Worm (Caenorhabditis elegans) whole organism, L2 larva: ENCODE results near the gene F40G12.4.

ENCODE experiments used
- F13H6.1 ChIP-seq: sonication (generic microtip); optimal IDR thresholded peaks from 2 replicates; lab custom pipeline; 2016; ENCODE audit warnings: missing genetic modification characterization, missing compliant biosample characterization
- Y55F3AM.14 ChIP-seq: fragments of 200-800 bp; sonication (Bioruptor generic); optimal IDR thresholded peaks from 2 replicates; lab custom pipeline; 2018; ENCODE audit warnings: mild to moderate bottlenecking, missing genetic modification characterization, missing compliant biosample characterization
- ZK546.5 ChIP-seq: sonication (generic microtip); optimal IDR thresholded peaks from 2 replicates; lab custom pipeline; 2017; ENCODE audit warnings: missing biosample characterization, missing genetic modification characterization
- ceh-16 ChIP-seq: fragments of 150-350 bp; optimal IDR thresholded peaks from 2 replicates; lab custom pipeline; 2014; ENCODE audit warnings: missing biosample characterization, missing genetic modification characterization
- ceh-82 ChIP-seq: fragments of 150-350 bp; optimal IDR thresholded peaks from 2 replicates; lab custom pipeline; 2014; ENCODE audit warnings: missing biosample characterization, missing genetic modification characterization
- crh-2 ChIP-seq: sonication (generic microtip); optimal IDR thresholded peaks from 2 replicates; lab custom pipeline; 2017; ENCODE audit warnings: missing biosample characterization, missing genetic modification characterization
- dmd-4 ChIP-seq: sonication (generic microtip); optimal IDR thresholded peaks from 2 replicates; lab custom pipeline; 2017; ENCODE audit warnings: missing biosample characterization, missing genetic modification characterization
- egl-27 ChIP-seq: sonication (generic microtip); optimal IDR thresholded peaks from 3 replicates; lab custom pipeline; 2017; ENCODE audit warnings: missing biosample characterization, missing genetic modification reagents, missing genetic modification characterization
- elt-3 ChIP-seq: sonication (generic microtip); optimal IDR thresholded peaks from 2 replicates; lab custom pipeline; 2017; ENCODE audit warnings: missing biosample characterization, missing genetic modification characterization
- fos-1 ChIP-seq: fragments of 150-350 bp; optimal IDR thresholded peaks from 2 replicates; lab custom pipeline; 2014; ENCODE audit warnings: missing biosample characterization, missing genetic modification characterization
- lin-11 ChIP-seq: fragments of 150-350 bp; sonication (generic microtip); optimal IDR thresholded peaks from 2 replicates; lab custom pipeline; 2014; ENCODE audit warnings: missing biosample characterization, missing genetic modification characterization, inconsistent platforms, mixed read lengths
- lin-39 ChIP-seq: fragments of 150-350 bp; optimal IDR thresholded peaks from 2 replicates; lab custom pipeline; 2014; ENCODE audit warnings: missing biosample characterization, missing genetic modification reagents, missing genetic modification characterization
- mab-5 ChIP-seq: fragments of 150-350 bp; optimal IDR thresholded peaks from 2 replicates; lab custom pipeline; 2014; ENCODE audit warnings: missing biosample characterization, missing genetic modification characterization
- mdl-1 ChIP-seq, 2 experiments: fragments of 150-350 bp in 1 of 2; sonication (generic microtip) in 1 of 2; optimal IDR thresholded peaks; 2 replicates each; lab custom pipeline; 2017; ENCODE audit warnings: missing biosample characterization in 2 of 2, missing genetic modification characterization in 2 of 2
- nhr-10 ChIP-seq: sonication (generic microtip); optimal IDR thresholded peaks from 2 replicates; lab custom pipeline; 2017; ENCODE audit warnings: missing biosample characterization, missing genetic modification characterization
- nhr-11 ChIP-seq: fragments of 150-350 bp; optimal IDR thresholded peaks from 2 replicates; lab custom pipeline; 2014; ENCODE audit warnings: missing biosample characterization, missing genetic modification characterization
- nhr-12 ChIP-seq: fragments of 150-350 bp; optimal IDR thresholded peaks from 2 replicates; lab custom pipeline; 2014; ENCODE audit warnings: missing biosample characterization, missing genetic modification characterization
- nhr-129 ChIP-seq: fragments of 150-350 bp; optimal IDR thresholded peaks from 2 replicates; lab custom pipeline; 2014; ENCODE audit warnings: missing biosample characterization, missing genetic modification characterization
- nhr-21 ChIP-seq: fragments of 150-350 bp; optimal IDR thresholded peaks from 2 replicates; lab custom pipeline; 2014; ENCODE audit warnings: missing biosample characterization, missing genetic modification characterization
- nhr-23 ChIP-seq: fragments of 150-350 bp; optimal IDR thresholded peaks from 2 replicates; lab custom pipeline; 2014; ENCODE audit warnings: missing biosample characterization, missing genetic modification reagents, missing genetic modification characterization
- nhr-237 ChIP-seq: fragments of 150-350 bp; optimal IDR thresholded peaks from 2 replicates; lab custom pipeline; 2014; ENCODE audit warnings: missing biosample characterization, missing genetic modification characterization
- nhr-25 ChIP-seq: fragments of 150-350 bp; sonication (generic microtip); optimal IDR thresholded peaks from 3 replicates; lab custom pipeline; 2014; ENCODE audit warnings: missing biosample characterization, missing genetic modification characterization
- nhr-6 ChIP-seq: fragments of 150-350 bp; optimal IDR thresholded peaks from 2 replicates; lab custom pipeline; 2014; ENCODE audit warnings: missing biosample characterization, missing genetic modification characterization
- peb-1 ChIP-seq: fragments of 150-350 bp; optimal IDR thresholded peaks from 2 replicates; lab custom pipeline; 2014; ENCODE audit warnings: missing biosample characterization, missing genetic modification characterization
- sma-3 ChIP-seq: sonication (generic microtip); optimal IDR thresholded peaks from 2 replicates; lab custom pipeline; 2016; ENCODE audit warnings: missing genetic modification reagents, missing genetic modification characterization, missing compliant biosample characterization
- sma-9 ChIP-seq, 2 experiments: fragments of 150-350 bp in 1 of 2; sonication (generic microtip) in 1 of 2; optimal IDR thresholded peaks; 2 replicates each; lab custom pipeline; 2014 to 2016; ENCODE audit warnings: missing genetic modification characterization in 2 of 2, mild to moderate bottlenecking in 1 of 2, missing biosample characterization in 1 of 2, missing compliant biosample characterization in 1 of 2, missing genetic modification reagents in 1 of 2, moderate library complexity in 1 of 2
- snpc-4 ChIP-seq: fragments of 150-350 bp; optimal IDR thresholded peaks from 2 replicates; lab custom pipeline; 2014; ENCODE audit warnings: missing biosample characterization, missing genetic modification characterization
- unc-55 ChIP-seq: fragments of 150-350 bp; sonication (generic microtip); optimal IDR thresholded peaks from 3 replicates; lab custom pipeline; 2014; ENCODE audit warnings: missing biosample characterization, missing genetic modification reagents, missing genetic modification characterization
- unc-62 ChIP-seq: fragments of 150-350 bp; optimal IDR thresholded peaks from 2 replicates; lab custom pipeline; 2014; ENCODE audit warnings: missing biosample characterization, missing genetic modification reagents, missing genetic modification characterization
- ztf-1 ChIP-seq: fragments of 200-800 bp; sonication (Bioruptor generic); conservative IDR thresholded peaks from 2 replicates; pipeline ENCODE4 v1.3.6; 2022; ENCODE audit warnings: missing genetic modification characterization, missing compliant biosample characterization
- ztf-4 ChIP-seq: fragments of 150-350 bp; optimal IDR thresholded peaks from 2 replicates; lab custom pipeline; 2014; ENCODE audit warnings: missing biosample characterization, missing genetic modification characterization

Gene F40G12.4

DNA sequence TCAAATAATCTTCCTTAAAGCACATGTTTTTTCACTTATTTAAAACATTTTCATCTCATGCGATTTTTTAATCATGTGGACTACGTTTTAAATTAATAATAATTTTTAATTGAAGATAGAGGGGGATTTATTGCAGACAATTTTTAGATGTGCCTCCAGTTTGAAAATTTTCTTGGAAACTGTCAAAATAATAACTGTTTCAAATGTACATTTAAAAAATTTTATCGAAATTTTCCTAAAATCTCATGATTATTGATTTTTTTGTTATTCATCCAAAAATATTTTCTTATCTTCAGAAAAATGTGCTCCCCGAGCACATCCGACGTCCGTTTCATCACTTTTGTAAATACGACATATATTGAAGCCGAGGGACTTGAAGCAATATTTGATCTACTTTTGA, 11.7 kb downstream of the F40G12.4 start, which contains the start of gene sre-8:
TSS of gene sre-8 (plus strand) at position 301 of the 400 bp plus-strand sequence.
- TF ChIP-seq crh-2 (tag; lab: Kevin White, UChicago) (no peak), mdl-1 (tag; optimal IDR thresholded peaks at IDR 0.05; lab: Kevin White, UChicago) (no peak), ztf-1 (GFP tag; lab: Robert Waterston, UW) (no peak)

DNA sequence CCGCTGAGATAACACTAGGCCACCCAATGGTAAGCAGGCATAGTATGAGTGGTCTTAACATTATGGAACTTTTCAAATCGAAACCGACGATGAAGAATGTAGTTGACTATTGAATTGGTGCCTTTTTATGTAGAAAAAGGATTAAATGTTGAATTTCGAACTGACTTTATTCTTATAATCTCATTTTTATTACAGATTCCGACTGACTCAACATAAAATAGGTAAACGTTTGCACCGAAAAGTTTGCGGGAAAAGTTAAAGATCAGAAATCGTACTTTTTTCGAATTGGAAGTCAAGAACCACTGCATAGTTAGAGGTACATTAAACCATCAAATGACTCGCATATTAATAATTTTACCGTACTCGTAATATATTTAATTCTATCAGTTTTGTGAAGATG, 14.3 kb downstream of the F40G12.4 start, which contains the start of gene K02E11.7:
TSS of gene K02E11.7 (minus strand) at position 101 of the 400 bp plus-strand sequence.
- TF ChIP-seq nhr-237 (tag; lab: Kevin White, UChicago) (no peak), lin-11 (tag; lab: Kevin White, UChicago) (no peak), nhr-12 (no peak), Y55F3AM.14 (GFP tag; lab: Kevin White, UChicago) (no peak), F13H6.1 (no peak), nhr-21 (tag; lab: Kevin White, UChicago) (no peak), elt-3 (tag; lab: Kevin White, UChicago) (no peak), nhr-6 (no peak), ceh-16 (tag; lab: Kevin White, UChicago) (no peak), unc-55 (no peak), fos-1 (no peak), ztf-1 (GFP tag; lab: Robert Waterston, UW) (no peak)

DNA sequence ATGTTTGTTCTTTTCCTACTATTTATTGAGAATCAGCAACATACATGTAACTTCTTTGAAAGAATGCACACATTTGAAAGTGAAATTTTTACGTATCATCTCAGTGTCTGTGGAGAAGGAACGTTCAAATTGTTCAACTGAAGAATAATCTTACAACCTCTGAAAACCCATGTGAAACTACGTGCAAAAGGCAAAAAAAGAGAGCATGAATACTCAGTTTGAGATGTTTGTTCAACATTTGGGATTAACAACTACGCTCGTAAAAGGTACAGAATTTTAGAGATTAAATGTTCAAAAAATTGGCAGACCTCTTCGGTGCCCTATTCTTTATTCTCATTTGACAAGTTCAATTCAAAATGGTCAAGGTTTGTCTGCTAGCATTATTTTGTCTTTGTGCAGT, 16.5 kb downstream of the F40G12.4 start, which contains the start of gene K02E11.5:
TSS of gene K02E11.5 (plus strand) at position 301 of the 400 bp plus-strand sequence.
- TF ChIP-seq nhr-237 (tag; lab: Kevin White, UChicago), result no peak
- no peak for TF ChIP-seq nhr-129 (tag; lab: Kevin White, UChicago)
- TF ChIP-seq nhr-11 (tag; lab: Kevin White, UChicago), result no peak
- TF ChIP-seq, all 48 proteins: peak for 0

DNA sequence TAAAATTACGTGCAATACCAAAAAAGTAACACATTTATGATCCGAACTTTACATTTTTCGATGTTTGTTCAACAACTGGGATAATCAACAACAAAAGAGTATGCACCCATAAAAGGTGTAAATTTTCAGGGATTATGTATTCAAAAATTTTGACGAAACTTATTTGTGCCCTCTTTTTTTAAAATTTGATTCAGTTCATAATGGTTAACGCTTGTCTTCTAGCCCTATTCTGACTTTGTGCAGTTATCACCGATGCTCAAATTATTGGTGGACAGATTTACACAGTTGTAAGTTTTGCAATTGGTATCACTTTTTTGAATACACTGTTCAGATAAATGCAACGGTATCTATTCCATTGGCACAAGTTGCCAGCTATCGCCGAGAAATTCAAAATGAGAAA, 19.9 kb downstream of the F40G12.4 start, which contains the start of gene K02E11.6:
TSS of gene K02E11.6 (plus strand) at position 149 of the 400 bp plus-strand sequence.
- no peak for TF ChIP-seq unc-62
- TF ChIP-seq nhr-10 (tag; lab: Kevin White, UChicago), result no peak
- TF ChIP-seq Y55F3AM.14 (GFP tag; lab: Kevin White, UChicago), result no peak
- no peak for TF ChIP-seq sma-9 (GFP tag; optimal IDR thresholded peaks at IDR 0.05; lab: Kevin White, UChicago)
- no peak for TF ChIP-seq sma-9 (tag; optimal IDR thresholded peaks at IDR 0.05; lab: Kevin White, UChicago)
- TF ChIP-seq nhr-237 (tag; lab: Kevin White, UChicago), result no peak
- no peak for TF ChIP-seq egl-27 (tag; lab: Kevin White, UChicago)
- no peak for TF ChIP-seq mab-5
- no peak for TF ChIP-seq dmd-4 (tag; lab: Kevin White, UChicago)
- TF ChIP-seq ztf-4 (tag; lab: Kevin White, UChicago), result no peak
- no peak for TF ChIP-seq nhr-23 (tag; lab: Kevin White, UChicago)
- no peak for TF ChIP-seq ceh-16 (tag; lab: Kevin White, UChicago)
- no peak for TF ChIP-seq peb-1 (tag; lab: Kevin White, UChicago)
- no peak for TF ChIP-seq unc-55
- TF ChIP-seq sma-3 (GFP tag; lab: Kevin White, UChicago), result no peak
- no peak for TF ChIP-seq mdl-1 (tag; optimal IDR thresholded peaks at IDR 0.05; lab: Kevin White, UChicago)

DNA sequence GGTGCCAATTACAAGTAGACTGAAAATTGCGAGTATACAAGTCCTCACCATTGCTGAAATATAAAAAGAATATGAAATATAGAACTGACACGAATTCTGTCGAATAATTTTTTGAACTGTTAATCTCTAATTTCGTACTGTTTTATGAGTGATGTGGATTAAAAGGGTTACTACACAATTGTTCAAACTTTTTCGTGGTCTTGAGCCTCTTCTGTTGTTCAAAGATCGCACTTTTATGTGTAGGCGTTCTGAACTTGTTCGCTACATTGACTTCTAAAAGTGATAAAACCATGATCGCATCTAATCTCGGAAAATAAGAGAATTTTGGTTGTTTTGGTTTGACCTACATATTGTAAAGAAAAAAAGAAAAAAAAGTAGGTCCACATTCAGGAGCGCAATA, 20.5 kb downstream of the F40G12.4 start, which contains the start of gene K02E11.4:
TSS of gene K02E11.4 (minus strand) at position 101 of the 400 bp plus-strand sequence.
- TF ChIP-seq lin-39 (tag; lab: Kevin White, UChicago) (no peak), nhr-12 (no peak), ztf-1 (GFP tag; lab: Robert Waterston, UW) (no peak), ceh-82 (no peak), nhr-25 (tag; lab: Kevin White, UChicago) (no peak)

DNA sequence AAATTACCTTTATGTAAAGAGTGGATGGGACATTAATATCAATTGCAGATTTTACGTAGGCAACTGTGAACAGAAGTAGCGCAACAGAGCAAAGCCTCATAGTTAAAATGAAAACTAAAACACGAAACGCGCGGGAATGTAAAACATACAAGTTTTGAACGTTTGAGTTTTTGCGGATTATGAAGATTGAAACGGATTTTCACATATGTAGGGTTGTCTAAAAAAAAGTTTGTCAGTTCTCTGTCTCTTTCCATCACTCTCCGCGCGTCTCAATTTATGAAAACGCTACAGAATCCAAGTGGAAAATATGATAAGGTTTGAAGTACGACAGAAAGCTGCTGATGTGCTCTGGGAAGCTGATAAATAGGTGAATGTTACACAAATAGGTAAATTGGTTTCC, 21.8 kb downstream of the F40G12.4 start, which contains the start of gene K02E11.3:
TSS of gene K02E11.3 (minus strand) at position 101 of the 400 bp plus-strand sequence.
- TF ChIP-seq ZK546.5 (tag; lab: Kevin White, UChicago) (no peak), nhr-21 (tag; lab: Kevin White, UChicago) (no peak), snpc-4 (tag; lab: Kevin White, UChicago) (no peak)
- TF ChIP-seq, all 48 proteins: peak for 0
